Fruit fly (Drosophila melanogaster) whole organism, adult: ENCODE measurements around the gene CG15927.

Experiments used
- CG12768 ChIP-seq: fragments of 200-800 bp; sonication (Bioruptor generic); optimal IDR thresholded peaks from 2 replicates; lab custom pipeline; 2017; ENCODE audit warnings: missing biosample characterization, missing genetic modification characterization, mild to moderate bottlenecking, moderate library complexity, missing genetic modification reagents
- CG1620 ChIP-seq: fragments of 200-800 bp; sonication (Bioruptor generic); optimal IDR thresholded peaks from 2 replicates; lab custom pipeline; 2016; ENCODE audit warnings: missing biosample characterization, missing genetic modification characterization
- CG5204 ChIP-seq: fragments of 200-800 bp; sonication (Bioruptor generic); optimal IDR thresholded peaks from 2 replicates; lab custom pipeline; 2016; ENCODE audit warnings: missing biosample characterization, missing genetic modification characterization
- CG7045 ChIP-seq: fragments of 200-800 bp; sonication (Bioruptor generic); optimal IDR thresholded peaks from 2 replicates; lab custom pipeline; 2017; ENCODE audit warnings: missing biosample characterization, mild to moderate bottlenecking, missing genetic modification characterization
- CG7101 ChIP-seq: fragments of 200-800 bp; sonication (Bioruptor generic); optimal IDR thresholded peaks from 2 replicates; lab custom pipeline; 2018; ENCODE audit warnings: missing biosample characterization, mild to moderate bottlenecking, missing genetic modification characterization, moderate library complexity
- Hr96 ChIP-seq: fragments of 200-800 bp; sonication (Bioruptor generic); optimal IDR thresholded peaks from 2 replicates; lab custom pipeline; 2016; ENCODE audit warnings: missing biosample characterization, missing genetic modification characterization
- cnc ChIP-seq, 2 experiments: fragments of >200 bp; optimal IDR thresholded peaks; 2 replicates each; lab custom pipeline; 2017
- kay ChIP-seq: fragments of 200-800 bp; sonication (Bioruptor generic); peaks from one replicate; lab custom pipeline; 2016; ENCODE audit warnings: missing biosample characterization, missing genetic modification characterization, borderline replicate concordance
- ovo ChIP-seq: fragments of 200-800 bp; sonication (Bioruptor generic); optimal IDR thresholded peaks from 2 replicates; lab custom pipeline; 2016; ENCODE audit warnings: missing biosample characterization, missing genetic modification characterization
- tj ChIP-seq: fragments of 200-800 bp; sonication (Bioruptor generic); optimal IDR thresholded peaks from 3 replicates; lab custom pipeline; 2017; ENCODE audit warnings: missing biosample characterization, mild to moderate bottlenecking, missing genetic modification characterization, moderate library complexity
- toe ChIP-seq: fragments of 200-800 bp; sonication (Bioruptor generic); optimal IDR thresholded peaks from 2 replicates; lab custom pipeline; 2016; ENCODE audit warnings: missing biosample characterization, missing genetic modification characterization

DNA sequence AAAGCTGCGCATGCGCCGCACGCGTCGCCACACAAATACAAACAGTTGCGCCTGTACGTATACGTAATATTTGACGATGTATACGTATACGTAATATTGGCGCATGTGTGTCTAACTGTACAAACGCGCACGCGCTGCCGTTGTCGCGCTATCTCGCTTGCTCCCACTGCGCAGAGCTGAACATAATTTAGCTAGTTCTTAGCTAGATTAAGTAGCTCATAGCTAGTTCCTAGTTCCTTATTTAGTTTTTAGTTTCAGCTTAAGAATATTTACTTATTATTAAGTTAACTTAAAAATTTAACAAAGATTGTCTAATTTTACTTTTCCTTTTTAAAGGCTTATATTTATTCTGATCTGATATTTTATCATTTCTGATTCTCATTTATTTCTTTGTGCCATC, 25.8 kb downstream of the CG15927 start:
- TF ChIP-seq kay (GFP tag; lab: Kevin White, UChicago) (no peak), tj (GFP tag; lab: Kevin White, UChicago) (no peak), cnc (optimal IDR thresholded peaks at IDR 0.05; lab: Kevin White, UChicago) (no peak), CG12768 (GFP tag; lab: Kevin White, UChicago) (no peak), ovo (GFP tag; lab: Kevin White, UChicago) (no peak), CG5204 (GFP tag; lab: Kevin White, UChicago) (no peak), CG7101 (no peak), Hr96 (GFP tag; lab: Kevin White, UChicago) (no peak), CG1620 (GFP tag; lab: Kevin White, UChicago) (no peak), toe (GFP tag; lab: Kevin White, UChicago) (no peak), CG7045 (no peak)
